Worm (Caenorhabditis elegans): ENCODE results near the gene C25H3.10.

Gene C25H3.10

DNA sequence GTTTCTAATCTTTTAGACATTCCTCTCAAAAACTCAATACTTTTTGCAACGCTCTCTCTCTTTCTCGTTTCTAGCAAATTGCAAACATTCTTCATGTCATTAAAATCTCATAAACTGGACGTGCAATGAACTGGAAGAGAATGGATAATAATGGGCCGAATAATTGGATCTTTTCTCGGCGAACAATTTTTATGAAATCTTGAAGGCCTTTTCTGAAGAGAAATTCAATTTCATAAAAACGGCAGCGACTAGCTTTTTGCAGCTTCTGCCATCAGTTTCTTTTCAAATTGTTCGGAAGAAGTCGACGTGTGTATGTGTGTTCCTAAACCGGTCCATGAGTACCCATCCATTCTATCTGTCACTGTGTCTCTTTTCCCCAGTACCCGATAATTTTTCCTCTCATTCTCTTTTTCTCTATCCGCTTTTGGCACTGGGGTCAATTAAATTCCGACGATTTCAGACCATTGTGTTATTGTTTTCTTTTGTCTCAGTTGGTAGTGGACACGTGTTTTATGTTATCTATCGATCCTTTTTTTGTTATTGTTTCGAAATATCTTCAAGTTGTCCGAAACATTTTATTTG lies 3.9 kb upstream of the C25H3.10 start (continued):
- TF ChIP-seq lin-14 (GFP tag; optimal IDR thresholded peaks at IDR 0.05) (peak; percentile 46), vab-15 (tag; optimal IDR thresholded peaks at IDR 0.05) (no peak), nhr-77 (tag; optimal IDR thresholded peaks at IDR 0.05) (no peak), ceh-82 (tag; optimal IDR thresholded peaks at IDR 0.05) (no peak), lin-13 (GFP tag; optimal IDR thresholded peaks at IDR 0.05) (no peak), ama-1 (optimal IDR thresholded peaks at IDR 0.05) (no peak), nhr-84 (tag; optimal IDR thresholded peaks at IDR 0.05) (no peak), pax-3 (tag; optimal IDR thresholded peaks at IDR 0.05) (no peak), elt-3 (tag; optimal IDR thresholded peaks at IDR 0.05) (no peak), nhr-85 (tag) (peak; percentile 78), blmp-1 (tag; optimal IDR thresholded peaks at IDR 0.05) (peak; percentile 69), nhr-76 (tag; optimal IDR thresholded peaks at IDR 0.05) (no peak)

DNA sequence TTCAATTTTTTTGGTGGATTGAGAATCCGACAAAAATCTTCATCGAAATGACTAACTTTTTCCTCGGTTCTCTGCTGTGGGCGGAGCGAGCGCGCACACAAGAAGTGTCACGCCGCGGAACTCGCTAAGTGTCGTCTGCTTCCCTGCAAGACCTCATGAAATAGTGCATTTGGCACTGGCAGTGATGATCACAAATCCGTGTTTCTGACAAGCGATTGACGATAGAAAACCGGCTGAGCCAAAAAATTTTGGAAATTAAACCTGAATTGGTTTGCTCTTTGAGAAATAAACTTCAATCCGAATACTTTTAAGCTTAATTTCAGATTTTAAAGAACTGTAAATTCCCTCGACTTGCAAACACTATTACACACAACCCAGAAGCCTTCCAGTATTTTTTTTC lies 2.7 kb upstream of the C25H3.10 start:
- TF ChIP-seq efl-3 (GFP tag; optimal IDR thresholded peaks at IDR 0.05) (no peak), C04F5.9 (tag; optimal IDR thresholded peaks at IDR 0.05) (peak; percentile 25), alr-1 (tag; optimal IDR thresholded peaks at IDR 0.05; ENCODE audit: borderline replicate concordance) (no peak), jun-1 (tag; optimal IDR thresholded peaks at IDR 0.05) (peak; percentile 9), mab-9 (GFP tag; IDR thresholded peaks at IDR 0.05) (peak; percentile 35; the same call in 1 of the 2 replicates), unc-130 (tag; optimal IDR thresholded peaks at IDR 0.05) (peak; percentile 43), ztf-4 (tag; optimal IDR thresholded peaks at IDR 0.05) (peak; percentile 12), unc-30 (tag; optimal IDR thresholded peaks at IDR 0.05) (no peak), ets-5 (GFP tag; IDR thresholded peaks at IDR 0.05) (no peak), ama-1 (optimal IDR thresholded peaks at IDR 0.05) (peak; percentile 84), nhr-76 (tag; optimal IDR thresholded peaks at IDR 0.05) (no peak), fkh-10 (GFP tag; optimal IDR thresholded peaks at IDR 0.05) (no peak), zag-1 (tag; optimal IDR thresholded peaks at IDR 0.05) (no peak), aly-2 (tag; optimal IDR thresholded peaks at IDR 0.05) (peak; percentile 49), F16B12.6 (tag; optimal IDR thresholded peaks at IDR 0.05) (peak; percentile 12), swsn-7 (tag; optimal IDR thresholded peaks at IDR 0.05) (peak; percentile 78), skn-1 (tag; optimal IDR thresholded peaks at IDR 0.05) (peak; percentile 34), lir-3 (tag; optimal IDR thresholded peaks at IDR 0.05; ENCODE audit: poor library complexity) (peak; percentile 36), isw-1 (GFP tag; IDR thresholded peaks at IDR 0.05) (peak; percentile 20), nhr-20 (tag; optimal IDR thresholded peaks at IDR 0.05) (peak; percentile 78), ceh-88 (GFP tag; IDR thresholded peaks at IDR 0.05) (no peak), fkh-8 (tag; optimal IDR thresholded peaks at IDR 0.05) (no peak), C34B4.2 (tag; optimal IDR thresholded peaks at IDR 0.05) (no peak), aha-1 (tag; optimal IDR thresholded peaks at IDR 0.05) (no peak), fos-1 (tag; optimal IDR thresholded peaks at IDR 0.05) (peak; percentile 70), hlh-17 (GFP tag; optimal IDR thresholded peaks at IDR 0.05; ENCODE audit: borderline replicate concordance) (no peak), elt-2 (tag; optimal IDR thresholded peaks at IDR 0.05) (peak; percentile 87), dpl-1 (GFP tag; optimal IDR thresholded peaks at IDR 0.05) (peak; percentile 40 to 50 (median 43)), blmp-1 (tag; optimal IDR thresholded peaks at IDR 0.05) (peak; percentile 17), snpc-4 (tag; optimal IDR thresholded peaks at IDR 0.05) (peak; percentile 99), nhr-71 (tag; optimal IDR thresholded peaks at IDR 0.05) (peak; percentile 89), nhr-84 (tag; optimal IDR thresholded peaks at IDR 0.05) (no peak), dsc-1 (tag; optimal IDR thresholded peaks at IDR 0.05) (peak; percentile 71), C16A3.4 (tag; optimal IDR thresholded peaks at IDR 0.05) (peak; percentile 21), ztf-11 (tag; optimal IDR thresholded peaks at IDR 0.05) (no peak), elt-3 (tag; optimal IDR thresholded peaks at IDR 0.05) (peak in 1 of 6 experiments; percentile 35), lin-39 (tag; optimal IDR thresholded peaks at IDR 0.05) (peak; percentile 87), tlp-1 (tag; optimal IDR thresholded peaks at IDR 0.05) (no peak), ceh-90 (tag; optimal IDR thresholded peaks at IDR 0.05) (no peak), ceh-82 (tag; optimal IDR thresholded peaks at IDR 0.05) (peak; percentile 44 to 80 (median 70)), nhr-11 (tag; optimal IDR thresholded peaks at IDR 0.05) (no peak), egl-13 (tag; optimal IDR thresholded peaks at IDR 0.05) (no peak), ceh-63 (GFP tag; optimal IDR thresholded peaks at IDR 0.05) (no peak), irx-1 (tag; optimal IDR thresholded peaks at IDR 0.05) (peak; percentile 58)

All from whole organism, L1 larva.